Worm (Caenorhabditis elegans) whole organism, L1 larva: ENCODE data around the gene K03A11.4.

Source experiments
- C04F5.9 ChIP-seq: sonication (generic microtip); optimal IDR thresholded peaks from 2 replicates; lab custom pipeline; 2016; ENCODE audit warnings: missing genetic modification characterization, missing compliant biosample characterization
- Y116A8C.19 ChIP-seq: sonication (generic microtip); optimal IDR thresholded peaks from 2 replicates; lab custom pipeline; 2016; ENCODE audit warnings: missing compliant biosample characterization, missing genetic modification characterization, borderline replicate concordance
- alr-1 ChIP-seq: fragments of 200-800 bp; sonication (Bioruptor generic); optimal IDR thresholded peaks from 2 replicates; lab custom pipeline; 2018; ENCODE audit warnings: borderline replicate concordance, mild to moderate bottlenecking, missing genetic modification characterization, missing compliant biosample characterization
- blmp-1 ChIP-seq: fragments of 150-350 bp; optimal IDR thresholded peaks from 2 replicates; lab custom pipeline; 2014; ENCODE audit warnings: missing biosample characterization, missing genetic modification characterization
- ceh-82 ChIP-seq, 3 experiments: fragments of 150-350 bp in 1 of 3; sonication (generic microtip) in 2 of 3; optimal IDR thresholded peaks; 2 replicates each; lab custom pipeline; 2014 to 2017; ENCODE audit warnings: missing biosample characterization in 3 of 3, missing genetic modification characterization in 3 of 3
- ceh-88 ChIP-seq: fragments of 200-800 bp; sonication (Bioruptor generic); IDR thresholded peaks from 2 replicates; pipeline ENCODE4 v1.3.6; 2022; ENCODE audit warnings: missing genetic modification characterization, missing compliant biosample characterization
- ceh-90 ChIP-seq: sonication (generic microtip); optimal IDR thresholded peaks from 2 replicates; lab custom pipeline; 2016; ENCODE audit warnings: missing genetic modification characterization, missing compliant biosample characterization
- ces-1 ChIP-seq: fragments of 150-350 bp; optimal IDR thresholded peaks from 2 replicates; lab custom pipeline; 2014; ENCODE audit warnings: missing biosample characterization, missing genetic modification reagents, missing genetic modification characterization
- dsc-1 ChIP-seq: sonication (generic microtip); optimal IDR thresholded peaks from 2 replicates; lab custom pipeline; 2016; ENCODE audit warnings: mild to moderate bottlenecking, missing genetic modification characterization, missing compliant biosample characterization
- efl-1 ChIP-seq, 4 experiments: fragments of 150-350 bp; optimal IDR thresholded peaks in 3 of 4; peaks in 1 of 4; 1 replicate in 1 of 4; 2 replicates in 3 of 4; lab custom pipeline; 2014; ENCODE audit warnings: missing biosample characterization in 2 of 4, missing genetic modification characterization in 2 of 4, missing genetic modification reagents in 2 of 4
- egl-13 ChIP-seq: sonication (generic microtip); optimal IDR thresholded peaks from 2 replicates; lab custom pipeline; 2016; ENCODE audit warnings: missing genotype, missing genetic modification reagents, missing genetic modification characterization, missing compliant biosample characterization
- egl-27 ChIP-seq, 2 experiments: fragments of 150-350 bp in 1 of 2; sonication (generic microtip); optimal IDR thresholded peaks; 3 replicates each; lab custom pipeline; 2017 to 2018; ENCODE audit warnings: missing biosample characterization in 2 of 2, missing genetic modification characterization in 2 of 2, missing genetic modification reagents in 2 of 2
- fkh-10 ChIP-seq: sonication (generic microtip); optimal IDR thresholded peaks from 2 replicates; lab custom pipeline; 2017; ENCODE audit warnings: missing biosample characterization, missing genetic modification reagents, missing genetic modification characterization
- fos-1 ChIP-seq: fragments of 150-350 bp; optimal IDR thresholded peaks from 2 replicates; lab custom pipeline; 2014; ENCODE audit warnings: missing biosample characterization, missing genetic modification characterization
- hlh-17 ChIP-seq: fragments of 200-800 bp; sonication (Bioruptor generic); optimal IDR thresholded peaks from 2 replicates; lab custom pipeline; 2018; ENCODE audit warnings: missing genetic modification characterization, mild to moderate bottlenecking, missing compliant biosample characterization, moderate library complexity, borderline replicate concordance
- irx-1 ChIP-seq: sonication (generic microtip); optimal IDR thresholded peaks from 2 replicates; lab custom pipeline; 2016; ENCODE audit warnings: missing genetic modification characterization, missing compliant biosample characterization
- isw-1 ChIP-seq: fragments of 200-800 bp; sonication (Bioruptor generic); IDR thresholded peaks from 2 replicates; pipeline ENCODE4 v1.3.6; 2022; ENCODE audit warnings: missing genetic modification characterization, missing compliant biosample characterization
- lin-13 ChIP-seq: fragments of 150-350 bp; optimal IDR thresholded peaks from 2 replicates; lab custom pipeline; 2014; ENCODE audit warnings: missing biosample characterization, missing genetic modification reagents, missing genetic modification characterization
- lin-14 ChIP-seq: fragments of 200-800 bp; sonication (Bioruptor generic); optimal IDR thresholded peaks from 2 replicates; lab custom pipeline; 2018; ENCODE audit warnings: mild to moderate bottlenecking, missing genetic modification characterization, moderate library complexity, missing compliant biosample characterization
- lin-15B ChIP-seq: fragments of 150-350 bp; sonication (generic microtip); optimal IDR thresholded peaks from 3 replicates; lab custom pipeline; 2014; ENCODE audit warnings: missing biosample characterization, missing genetic modification characterization
- lir-3 ChIP-seq: sonication (generic microtip); optimal IDR thresholded peaks from 2 replicates; lab custom pipeline; 2016; ENCODE audit warnings: mild to moderate bottlenecking, missing genetic modification characterization, moderate library complexity, missing compliant biosample characterization; ENCODE audit not compliant: poor library complexity
- mdl-1 ChIP-seq, 2 experiments: fragments of 150-350 bp; optimal IDR thresholded peaks; 2 replicates each; lab custom pipeline; 2014 to 2017; ENCODE audit warnings: missing biosample characterization in 2 of 2, missing genetic modification characterization in 2 of 2, inconsistent platforms in 1 of 2
- mef-2 ChIP-seq: fragments of 150-350 bp; optimal IDR thresholded peaks from 2 replicates; lab custom pipeline; 2014; ENCODE audit warnings: missing biosample characterization, missing genetic modification characterization
- mep-1 ChIP-seq: fragments of 150-350 bp; optimal IDR thresholded peaks from 2 replicates; lab custom pipeline; 2014; ENCODE audit warnings: missing biosample characterization, missing genetic modification characterization
- nhr-11 ChIP-seq: fragments of 150-350 bp; optimal IDR thresholded peaks from 2 replicates; lab custom pipeline; 2014; ENCODE audit warnings: missing biosample characterization, missing genetic modification characterization
- nhr-19 ChIP-seq: fragments of 200-800 bp; sonication (Bioruptor generic); conservative IDR thresholded peaks from 2 replicates; pipeline ENCODE4 v1.3.6; 2022; ENCODE audit warnings: missing genetic modification characterization, missing compliant biosample characterization
- nhr-237 ChIP-seq: fragments of 150-350 bp; optimal IDR thresholded peaks from 2 replicates; lab custom pipeline; 2014; ENCODE audit warnings: missing biosample characterization, missing genetic modification characterization
- nhr-71 ChIP-seq: sonication (generic microtip); optimal IDR thresholded peaks from 2 replicates; lab custom pipeline; 2016; ENCODE audit warnings: mild to moderate bottlenecking, missing genetic modification characterization, moderate library complexity, missing compliant biosample characterization
- nhr-76 ChIP-seq: sonication (generic microtip); optimal IDR thresholded peaks from 2 replicates; lab custom pipeline; 2017; ENCODE audit warnings: missing biosample characterization, missing genetic modification characterization
- nhr-77 ChIP-seq: fragments of 150-350 bp; optimal IDR thresholded peaks from 2 replicates; lab custom pipeline; 2014; ENCODE audit warnings: missing biosample characterization, missing genetic modification characterization
- nhr-84 ChIP-seq: sonication (generic microtip); optimal IDR thresholded peaks from 2 replicates; lab custom pipeline; 2017; ENCODE audit warnings: missing biosample characterization, missing genetic modification characterization
- nhr-85 ChIP-seq: sonication (generic microtip); peaks from one replicate; lab custom pipeline; 2016; ENCODE audit warnings: missing genetic modification characterization, inconsistent platforms, missing compliant biosample characterization
- pag-3 ChIP-seq: sonication (generic microtip); optimal IDR thresholded peaks from 2 replicates; lab custom pipeline; 2017; ENCODE audit warnings: missing genetic modification characterization, mild to moderate bottlenecking, missing compliant biosample characterization, antibody characterized with exemption, borderline replicate concordance; ENCODE audit not compliant: insufficient read depth
- rnt-1 ChIP-seq: sonication (generic microtip); optimal IDR thresholded peaks from 2 replicates; lab custom pipeline; 2016; ENCODE audit warnings: mild to moderate bottlenecking, missing genetic modification characterization, moderate library complexity, missing compliant biosample characterization
- skn-1 ChIP-seq: fragments of 150-350 bp; optimal IDR thresholded peaks from 2 replicates; lab custom pipeline; 2014; ENCODE audit warnings: missing biosample characterization, missing genetic modification characterization
- snpc-4 ChIP-seq: fragments of 150-350 bp; optimal IDR thresholded peaks from 2 replicates; lab custom pipeline; 2014; ENCODE audit warnings: missing biosample characterization, missing genetic modification characterization
- snu-23 ChIP-seq: sonication (generic microtip); optimal IDR thresholded peaks from 2 replicates; lab custom pipeline; 2016; ENCODE audit warnings: missing genetic modification characterization, missing compliant biosample characterization
- sptf-1 ChIP-seq: fragments of 150-350 bp; optimal IDR thresholded peaks from 2 replicates; lab custom pipeline; 2014; ENCODE audit warnings: missing biosample characterization, missing genetic modification characterization
- sup-37 ChIP-seq: fragments of 200-800 bp; sonication (Bioruptor generic); optimal IDR thresholded peaks from 2 replicates; lab custom pipeline; 2018; ENCODE audit warnings: mild to moderate bottlenecking, missing genetic modification characterization, missing compliant biosample characterization
- swsn-7 ChIP-seq: sonication (generic microtip); optimal IDR thresholded peaks from 2 replicates; lab custom pipeline; 2016; ENCODE audit warnings: missing genetic modification characterization, missing compliant biosample characterization
- tbx-2 ChIP-seq: sonication (generic microtip); optimal IDR thresholded peaks from 2 replicates; lab custom pipeline; 2016; ENCODE audit warnings: missing genetic modification characterization, missing compliant biosample characterization
- tlp-1 ChIP-seq: fragments of 150-350 bp; optimal IDR thresholded peaks from 2 replicates; lab custom pipeline; 2014; ENCODE audit warnings: missing biosample characterization, missing genetic modification characterization
- unc-98 ChIP-seq: fragments of 200-800 bp; sonication (Bioruptor generic); IDR thresholded peaks from 2 replicates; pipeline ENCODE4 v1.3.6; 2022; ENCODE audit warnings: missing genetic modification characterization, missing compliant biosample characterization
- xbp-1 ChIP-seq: sonication (generic microtip); optimal IDR thresholded peaks from 2 replicates; lab custom pipeline; 2016; ENCODE audit warnings: missing genetic modification characterization, missing compliant biosample characterization
- zag-1 ChIP-seq: fragments of 150-350 bp; optimal IDR thresholded peaks from 2 replicates; lab custom pipeline; 2014; ENCODE audit warnings: missing biosample characterization, missing genetic modification characterization
- ztf-4 ChIP-seq: fragments of 150-350 bp; optimal IDR thresholded peaks from 2 replicates; lab custom pipeline; 2014; ENCODE audit warnings: missing biosample characterization, missing genetic modification characterization

K03A11.4 gene

DNA sequence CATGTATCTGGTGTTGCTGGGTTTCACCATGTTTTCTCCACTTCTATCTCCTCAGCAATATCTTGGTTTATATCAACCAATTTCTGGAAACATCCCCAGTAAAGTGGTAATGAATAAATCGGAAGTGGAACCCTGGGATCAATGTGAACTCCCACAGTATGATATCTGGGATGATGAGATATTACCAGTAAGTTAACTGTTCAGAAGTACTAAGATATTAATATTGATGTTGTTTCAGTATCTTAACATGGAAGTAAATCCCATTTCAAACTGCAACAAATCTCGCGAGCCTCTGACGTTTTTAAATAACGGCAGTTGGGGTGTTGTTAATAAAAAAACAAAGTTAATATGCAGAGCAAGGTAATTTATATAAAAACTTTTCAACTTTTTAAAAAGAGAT is 13.2 kb downstream of the K03A11.4 start:
- TF ChIP-seq Y116A8C.19 (tag; lab: Kevin White, UChicago) (no peak), sup-37 (GFP tag; lab: Kevin White, UChicago) (no peak), tlp-1 (tag; lab: Kevin White, UChicago) (no peak)

- TF ChIP-seq efl-1 (optimal IDR thresholded peaks at IDR 0.05; lab: Kevin White, UChicago), result no peak
- peak in 1 of 2 experiments; percentile 46 for TF ChIP-seq efl-1 (GFP tag; optimal IDR thresholded peaks at IDR 0.05 in 1 of 2; lab: Kevin White, UChicago)
- no peak for TF ChIP-seq egl-27 (tag; optimal IDR thresholded peaks at IDR 0.05; lab: Kevin White, UChicago)
Measured at ce11 chrX:13100410-13100809, 22.4 kb downstream of the K03A11.4 start, which contains the start of gene R03G8.6. Gene R03G8.6, minus strand, starts transcription at chrX:13100510.

ce11 chrX:13102838-13103237 is 24.9 kb downstream of the K03A11.4 start:
- TF ChIP-seq nhr-71 (tag; lab: Kevin White, UChicago) (no peak), ceh-88 (GFP tag; lab: Robert Waterston, UW) (no peak), snpc-4 (tag; lab: Kevin White, UChicago) (no peak), snu-23 (GFP tag; lab: Kevin White, UChicago) (no peak), nhr-237 (tag; lab: Kevin White, UChicago) (no peak), nhr-76 (tag; lab: Kevin White, UChicago) (no peak), egl-13 (tag; lab: Kevin White, UChicago) (no peak), nhr-11 (tag; lab: Kevin White, UChicago) (no peak), nhr-77 (tag; lab: Kevin White, UChicago) (no peak), C04F5.9 (no peak), ceh-90 (tag; lab: Kevin White, UChicago) (no peak), lin-15B (tag; lab: Kevin White, UChicago) (no peak), fos-1 (tag; lab: Kevin White, UChicago) (no peak), hlh-17 (GFP tag; lab: Kevin White, UChicago) (no peak), ceh-82 (tag; optimal IDR thresholded peaks at IDR 0.05; lab: Kevin White, UChicago) (no peak), ces-1 (GFP tag; lab: Kevin White, UChicago) (no peak)

ce11 chrX:13104966-13105365 is 27.0 kb downstream of the K03A11.4 start, which contains the start of gene F17H10.1:
Gene F17H10.1, plus strand, starts transcription at chrX:13105241.
- TF ChIP-seq nhr-19 (GFP tag; lab: Robert Waterston, UW), result peak; percentile 84
- no peak for TF ChIP-seq mef-2 (tag; lab: Kevin White, UChicago)
- peak; percentile 58 for TF ChIP-seq swsn-7
- TF ChIP-seq tbx-2, result peak; percentile 72
- TF ChIP-seq lin-14, result peak; percentile 95
- peak; percentile 55 for TF ChIP-seq skn-1 (tag; lab: Kevin White, UChicago)
- TF ChIP-seq mdl-1 (tag; optimal IDR thresholded peaks at IDR 0.05; lab: Kevin White, UChicago), result peak; percentile 28 to 98
- TF ChIP-seq rnt-1 (tag; lab: Kevin White, UChicago), result peak; percentile 91
- TF ChIP-seq ztf-4, result peak; percentile 38
- no peak for TF ChIP-seq zag-1 (tag; lab: Kevin White, UChicago)
- TF ChIP-seq snu-23 (GFP tag; lab: Kevin White, UChicago), result peak; percentile 90
- peak; percentile 31 for TF ChIP-seq ceh-90 (tag; lab: Kevin White, UChicago)
- TF ChIP-seq isw-1 (GFP tag; lab: Robert Waterston, UW), result no peak
- TF ChIP-seq nhr-11 (tag; lab: Kevin White, UChicago), result no peak
- TF ChIP-seq xbp-1, result peak; percentile 46
- peak; percentile 97 for TF ChIP-seq blmp-1 (tag; lab: Kevin White, UChicago)
- TF ChIP-seq pag-3 (tag; lab: Kevin White, UChicago), result peak; percentile 28
- no peak for TF ChIP-seq nhr-77 (tag; lab: Kevin White, UChicago)
- no peak for TF ChIP-seq unc-98 (GFP tag; lab: Robert Waterston, UW)
- TF ChIP-seq efl-1 (optimal IDR thresholded peaks at IDR 0.05; lab: Kevin White, UChicago), result peak in 1 of 2 experiments; percentile 18
- TF ChIP-seq efl-1 (GFP tag; optimal IDR thresholded peaks at IDR 0.05 in 1 of 2; lab: Kevin White, UChicago), result peak; percentile 17 to 89
- peak; percentile 92 for TF ChIP-seq nhr-71 (tag; lab: Kevin White, UChicago)
- peak; percentile 90 for TF ChIP-seq nhr-85
- TF ChIP-seq lir-3 (tag; lab: Kevin White, UChicago), result peak; percentile 71
- TF ChIP-seq mep-1 (tag; lab: Kevin White, UChicago), result peak; percentile 86
- TF ChIP-seq sptf-1 (tag; lab: Kevin White, UChicago), result no peak
- no peak for TF ChIP-seq fkh-10 (GFP tag; lab: Kevin White, UChicago)
- TF ChIP-seq alr-1, result no peak
- TF ChIP-seq dsc-1 (tag; lab: Kevin White, UChicago), result no peak
- TF ChIP-seq lin-13 (GFP tag; lab: Kevin White, UChicago), result peak; percentile 67
- TF ChIP-seq nhr-84, result no peak
- peak; percentile 33 for TF ChIP-seq irx-1 (tag; lab: Kevin White, UChicago)
